Worm (Caenorhabditis elegans) whole organism, young adult: ENCODE data around the gene kqt-1.

ENCODE experiments used
- B0035.1 ChIP-seq: sonication (generic microtip); optimal IDR thresholded peaks from 2 replicates; lab custom pipeline; 2016; ENCODE audit warnings: missing genetic modification characterization, mild to moderate bottlenecking, missing compliant biosample characterization, missing genotype, missing genetic modification reagents
- F33H1.4 ChIP-seq: fragments of 200-800 bp; sonication (Bioruptor generic); IDR thresholded peaks from 2 replicates; pipeline ENCODE4 v1.3.6; 2022; ENCODE audit warnings: missing genetic modification reagents, missing genetic modification characterization, missing compliant biosample characterization
- F37B4.10 ChIP-seq: fragments of 200-800 bp; sonication (Bioruptor generic); IDR thresholded peaks from 2 replicates; pipeline ENCODE4 v1.3.6; 2022; ENCODE audit warnings: missing genetic modification characterization, missing compliant biosample characterization
- F57C9.4 ChIP-seq: sonication (generic microtip); optimal IDR thresholded peaks from 2 replicates; lab custom pipeline; 2017; ENCODE audit warnings: mild to moderate bottlenecking, missing genetic modification characterization, missing compliant biosample characterization
- K11D2.4 ChIP-seq: fragments of 200-800 bp; sonication (Bioruptor generic); IDR thresholded peaks from 2 replicates; pipeline ENCODE4 v1.3.6; 2022; ENCODE audit warnings: missing genetic modification reagents, missing genetic modification characterization, missing compliant biosample characterization
- T07F8.4 ChIP-seq: sonication (generic microtip); optimal IDR thresholded peaks from 2 replicates; lab custom pipeline; 2016; ENCODE audit warnings: mild to moderate bottlenecking, missing genetic modification characterization, moderate library complexity, missing compliant biosample characterization
- Y53F4B.3 ChIP-seq: fragments of 200-800 bp; sonication (Bioruptor generic); IDR thresholded peaks from 2 replicates; pipeline ENCODE4 v1.3.6; 2022; ENCODE audit warnings: missing genetic modification reagents, missing genetic modification characterization, missing compliant biosample characterization
- ama-1 ChIP-seq, 3 experiments: fragments of 150-350 bp in 1 of 3; sonication (generic microtip) in 2 of 3; optimal IDR thresholded peaks; 2 replicates each; lab custom pipeline; 2014 to 2018; ENCODE audit warnings: missing biosample characterization in 2 of 3, missing genetic modification characterization in 2 of 3, missing genetic modification reagents in 2 of 3
- attf-3 ChIP-seq: fragments of 200-800 bp; sonication (Bioruptor generic); conservative IDR thresholded peaks from 2 replicates; pipeline ENCODE4 v1.3.6; 2022; ENCODE audit warnings: missing genetic modification reagents, missing genetic modification characterization, missing compliant biosample characterization
- attf-5 ChIP-seq: fragments of 200-800 bp; sonication (Bioruptor generic); optimal IDR thresholded peaks from 2 replicates; lab custom pipeline; 2018; ENCODE audit warnings: mild to moderate bottlenecking, missing genetic modification characterization, missing compliant biosample characterization
- ceh-27 ChIP-seq: fragments of 200-800 bp; sonication (Bioruptor generic); optimal IDR thresholded peaks from 2 replicates; lab custom pipeline; 2018; ENCODE audit warnings: mild to moderate bottlenecking, missing genetic modification characterization, moderate library complexity, missing compliant biosample characterization
- ceh-40 ChIP-seq: fragments of 200-800 bp; sonication (Bioruptor generic); IDR thresholded peaks from 2 replicates; pipeline ENCODE4 v1.3.6; 2022; ENCODE audit warnings: missing genetic modification characterization, missing compliant biosample characterization
- ceh-58 ChIP-seq: fragments of 200-800 bp; sonication (Bioruptor generic); IDR thresholded peaks from 2 replicates; pipeline ENCODE4 v1.3.6; 2022; ENCODE audit warnings: missing genetic modification characterization, missing compliant biosample characterization
- ceh-79 ChIP-seq: sonication (generic microtip); optimal IDR thresholded peaks from 2 replicates; lab custom pipeline; 2017; ENCODE audit warnings: mild to moderate bottlenecking, missing genetic modification characterization, missing compliant biosample characterization
- efl-1 ChIP-seq: fragments of 150-350 bp; optimal IDR thresholded peaks from 2 replicates; lab custom pipeline; 2014; ENCODE audit warnings: missing biosample characterization, missing genetic modification reagents, missing genetic modification characterization
- egl-18 ChIP-seq: fragments of 200-800 bp; sonication (Bioruptor generic); IDR thresholded peaks from 2 replicates; pipeline ENCODE4 v1.3.6; 2022; ENCODE audit warnings: missing genetic modification reagents, missing genetic modification characterization, missing compliant biosample characterization
- ets-4 ChIP-seq: fragments of 200-800 bp; sonication (Bioruptor generic); optimal IDR thresholded peaks from 2 replicates; lab custom pipeline; 2018; ENCODE audit warnings: mild to moderate bottlenecking, missing genetic modification characterization, missing compliant biosample characterization
- hlh-12 ChIP-seq: sonication (generic microtip); optimal IDR thresholded peaks from 2 replicates; lab custom pipeline; 2016; ENCODE audit warnings: missing genetic modification characterization, missing compliant biosample characterization
- hmg-1.2 ChIP-seq: fragments of 200-800 bp; sonication (Bioruptor generic); IDR thresholded peaks from 2 replicates; pipeline ENCODE4 v1.3.6; 2022; ENCODE audit warnings: missing genetic modification reagents, missing genetic modification characterization, missing compliant biosample characterization
- hrde-1 ChIP-seq: sonication (generic microtip); optimal IDR thresholded peaks from 2 replicates; lab custom pipeline; 2016; ENCODE audit warnings: missing genetic modification characterization, mild to moderate bottlenecking, missing compliant biosample characterization, moderate library complexity, missing genotype, missing genetic modification reagents, borderline replicate concordance
- lsy-27 ChIP-seq: sonication (generic microtip); optimal IDR thresholded peaks from 2 replicates; lab custom pipeline; 2017; ENCODE audit warnings: missing genetic modification characterization, mild to moderate bottlenecking, missing compliant biosample characterization, antibody characterized with exemption, missing genotype, borderline replicate concordance; ENCODE audit not compliant: insufficient read depth
- mcd-1 ChIP-seq: fragments of 200-800 bp; sonication (Bioruptor generic); IDR thresholded peaks from 2 replicates; pipeline ENCODE4 v1.3.6; 2022; ENCODE audit warnings: missing genetic modification reagents, missing genetic modification characterization, missing compliant biosample characterization
- mel-28 ChIP-seq: sonication (generic microtip); optimal IDR thresholded peaks from 2 replicates; lab custom pipeline; 2016; ENCODE audit warnings: borderline replicate concordance, mild to moderate bottlenecking, missing genetic modification characterization, missing compliant biosample characterization
- mxl-1 ChIP-seq: sonication (generic microtip); optimal IDR thresholded peaks from 2 replicates; lab custom pipeline; 2016; ENCODE audit warnings: missing genetic modification characterization, missing compliant biosample characterization
- nfya-1 ChIP-seq: sonication (generic microtip); optimal IDR thresholded peaks from 2 replicates; lab custom pipeline; 2017; ENCODE audit warnings: antibody characterized with exemption, missing compliant biosample characterization, missing genetic modification characterization, borderline replicate concordance; ENCODE audit not compliant: insufficient read depth
- nhr-179 ChIP-seq: sonication (generic microtip); optimal IDR thresholded peaks from 2 replicates; lab custom pipeline; 2016; ENCODE audit warnings: mild to moderate bottlenecking, missing genetic modification characterization, missing compliant biosample characterization
- nhr-27 ChIP-seq: fragments of 200-800 bp; sonication (Bioruptor generic); optimal IDR thresholded peaks from 2 replicates; lab custom pipeline; 2018; ENCODE audit warnings: mild to moderate bottlenecking, missing genetic modification characterization, moderate library complexity, missing compliant biosample characterization
- pha-4 ChIP-seq: fragments of 150-350 bp; sonication (generic microtip); optimal IDR thresholded peaks from 2 replicates; lab custom pipeline; 2014; ENCODE audit warnings: missing biosample characterization, missing genetic modification reagents, missing genetic modification characterization
- rec-8 ChIP-seq, 2 experiments: sonication (generic microtip); optimal IDR thresholded peaks; 2 replicates each; lab custom pipeline; 2016; ENCODE audit warnings: mild to moderate bottlenecking in 2 of 2, missing genetic modification characterization in 2 of 2, missing genetic modification reagents in 2 of 2, missing genotype in 2 of 2, missing biosample characterization in 1 of 2, missing compliant biosample characterization in 1 of 2, moderate library complexity in 1 of 2
- rpc-1 ChIP-seq, 2 experiments: fragments of 150-350 bp in 1 of 2; sonication (generic microtip) in 1 of 2; optimal IDR thresholded peaks; 2 replicates each; lab custom pipeline; 2014 to 2018; ENCODE audit warnings: missing biosample characterization in 1 of 2, missing genetic modification characterization in 1 of 2, missing genetic modification reagents in 1 of 2, missing genotype in 1 of 2
- sdz-38 ChIP-seq: sonication (generic microtip); optimal IDR thresholded peaks from 2 replicates; lab custom pipeline; 2016; ENCODE audit warnings: missing genotype, missing genetic modification characterization, missing compliant biosample characterization
- snpc-1.3 ChIP-seq: sonication (generic microtip); optimal IDR thresholded peaks from 2 replicates; lab custom pipeline; 2017; ENCODE audit warnings: missing genetic modification characterization, mild to moderate bottlenecking, missing compliant biosample characterization, antibody characterized with exemption, moderate library complexity, missing genotype, missing genetic modification reagents; ENCODE audit not compliant: insufficient read depth
- snpc-4 ChIP-seq, 5 experiments: fragments of 150-350 bp in 1 of 5; sonication (generic microtip) in 4 of 5; optimal IDR thresholded peaks; 2 replicates each; lab custom pipeline; 2014 to 2018; ENCODE audit warnings: missing genetic modification characterization in 5 of 5, missing biosample characterization in 3 of 5, antibody characterized with exemption in 2 of 5, mild to moderate bottlenecking in 2 of 5, missing compliant biosample characterization in 2 of 5, missing genotype in 2 of 5, moderate library complexity in 2 of 5, missing genetic modification reagents in 1 of 5
- unc-130 ChIP-seq: sonication (generic microtip); optimal IDR thresholded peaks from 2 replicates; lab custom pipeline; 2016; ENCODE audit warnings: missing genetic modification reagents, missing genetic modification characterization, missing compliant biosample characterization
- ztf-3 ChIP-seq: fragments of 200-800 bp; sonication (Bioruptor generic); optimal IDR thresholded peaks from 2 replicates; lab custom pipeline; 2018; ENCODE audit warnings: mild to moderate bottlenecking, missing genetic modification characterization, missing compliant biosample characterization

The kqt-1 gene

ce11 chrX:6622552-6623236 is 3.9 kb downstream of the kqt-1 start, which contains the start of gene clec-266:
TSS of gene clec-266 (minus strand) at chrX:6622915.
- TF ChIP-seq ceh-40 (GFP tag; lab: Robert Waterston, UW) (no peak), T07F8.4 (tag; lab: Kevin White, UChicago) (no peak), mel-28 (no peak), lsy-27 (no peak), mcd-1 (GFP tag; lab: Robert Waterston, UW) (no peak), unc-130 (GFP tag; lab: Kevin White, UChicago) (no peak), nhr-27 (tag; lab: Kevin White, UChicago) (no peak), egl-18 (no peak), ets-4 (no peak), B0035.1 (tag; lab: Kevin White, UChicago) (no peak), attf-5 (GFP tag; lab: Kevin White, UChicago) (no peak), nhr-179 (tag; lab: Kevin White, UChicago) (no peak), F33H1.4 (GFP tag; lab: Robert Waterston, UW) (no peak)

ce11 chrX:6625275-6625674 is 6.5 kb downstream of the kqt-1 start:
- TF ChIP-seq F37B4.10 (GFP tag; lab: Robert Waterston, UW) (0 out of 2 replicates have a peak, but pooled peaks have one; percentile 58), F57C9.4 (no peak), ets-4 (peak; percentile 17), sdz-38 (tag; lab: Kevin White, UChicago) (no peak), mxl-1 (tag; lab: Kevin White, UChicago) (no peak), pha-4 (no peak), nfya-1 (tag; lab: Kevin White, UChicago) (no peak), rpc-1 (optimal IDR thresholded peaks at IDR 0.05; lab: Kevin White, UChicago) (no peak), rpc-1 (tag; optimal IDR thresholded peaks at IDR 0.05; lab: Kevin White, UChicago) (no peak)

ce11 chrX:6630645-6631044 is 11.8 kb downstream of the kqt-1 start:
- no peak for TF ChIP-seq K11D2.4
- no peak for TF ChIP-seq F57C9.4
- no peak for TF ChIP-seq efl-1
- no peak for TF ChIP-seq ceh-79 (tag; lab: Kevin White, UChicago)
- TF ChIP-seq Y53F4B.3 (GFP tag; lab: Robert Waterston, UW): no peak
- TF ChIP-seq nfya-1 (tag; lab: Kevin White, UChicago): no peak

- TF ChIP-seq ceh-27 (no peak), ztf-3 (no peak), snpc-4 (GFP tag; optimal IDR thresholded peaks at IDR 0.05; lab: Kevin White, UChicago) (no peak), snpc-4 (tag; optimal IDR thresholded peaks at IDR 0.05; lab: Kevin White, UChicago) (no peak), attf-3 (GFP tag; lab: Robert Waterston, UW) (no peak), hlh-12 (tag; lab: Kevin White, UChicago) (no peak), rec-8 (tag; optimal IDR thresholded peaks at IDR 0.05; lab: Kevin White, UChicago) (no peak), snpc-1.3 (tag; lab: Kevin White, UChicago) (no peak), hrde-1 (tag; lab: Kevin White, UChicago) (no peak), egl-18 (no peak), ama-1 (optimal IDR thresholded peaks at IDR 0.05; lab: Kevin White, UChicago) (no peak), ama-1 (GFP tag; optimal IDR thresholded peaks at IDR 0.05; lab: Kevin White, UChicago) (no peak), hmg-1.2 (GFP tag; lab: Robert Waterston, UW) (no peak), ceh-58 (GFP tag; lab: Robert Waterston, UW) (no peak)
These were observed 12.6 kb downstream of the kqt-1 start, which contains the start of gene aexr-2 for ce11 chrX:6631437-6631836. TSS of gene aexr-2 (minus strand) at chrX:6631537.
